Fruit fly (Drosophila melanogaster) whole organism, embryonic: Measurements from ENCODE around the gene Spase25.

Source experiments
- Atf3 ChIP-seq: fragments of 200-800 bp; sonication (Bioruptor generic); optimal IDR thresholded peaks from 3 replicates; lab custom pipeline; 2016; ENCODE audit warnings: missing biosample characterization, missing genetic modification characterization
- BEAF-32 ChIP-seq: fragments of 200-800 bp; sonication (Bioruptor generic); optimal IDR thresholded peaks from 3 replicates; lab custom pipeline; 2017; ENCODE audit warnings: missing biosample characterization, missing genetic modification characterization, mild to moderate bottlenecking, moderate library complexity, missing genetic modification reagents
- CG11696 ChIP-seq: fragments of 200-800 bp; sonication (Bioruptor generic); IDR thresholded peaks from 2 replicates; pipeline ENCODE4 v1.3.6; 2022; ENCODE audit warnings: missing biosample characterization, missing genetic modification characterization
- CG12744 ChIP-seq: fragments of 200-800 bp; sonication (Bioruptor generic); optimal IDR thresholded peaks from 2 replicates; lab custom pipeline; 2016; ENCODE audit warnings: missing biosample characterization, missing genetic modification characterization
- CG13624 ChIP-seq: fragments of 200-800 bp; sonication (Bioruptor generic); optimal IDR thresholded peaks from 2 replicates; lab custom pipeline; 2016; ENCODE audit warnings: missing biosample characterization, missing genetic modification characterization
- CG14710 ChIP-seq: fragments of 200-800 bp; sonication (Bioruptor generic); optimal IDR thresholded peaks from 3 replicates; lab custom pipeline; 2019; ENCODE audit warnings: missing biosample characterization, mild to moderate bottlenecking, missing genetic modification characterization, moderate library complexity
- CG15479 ChIP-seq: fragments of 200-800 bp; sonication (Bioruptor generic); optimal IDR thresholded peaks from 3 replicates; lab custom pipeline; 2019; ENCODE audit warnings: missing biosample characterization, mild to moderate bottlenecking, missing genetic modification characterization, moderate library complexity
- CG32532 ChIP-seq: fragments of 200-800 bp; sonication (Bioruptor generic); IDR thresholded peaks from 2 replicates; pipeline ENCODE4 v1.3.6; 2022; ENCODE audit warnings: missing biosample characterization, missing genetic modification characterization
- CG32767 ChIP-seq: fragments of 200-800 bp; sonication (Bioruptor generic); IDR thresholded peaks from 2 replicates; pipeline ENCODE4 v1.3.6; 2022; ENCODE audit warnings: missing biosample characterization, missing genetic modification characterization
- CG3281 ChIP-seq: fragments of 200-800 bp; sonication (Bioruptor generic); optimal IDR thresholded peaks from 3 replicates; lab custom pipeline; 2017; ENCODE audit warnings: missing biosample characterization, mild to moderate bottlenecking, missing genetic modification characterization
- CG4360 ChIP-seq: fragments of 200-800 bp; sonication (Bioruptor generic); IDR thresholded peaks from 2 replicates; pipeline ENCODE4 v1.3.6; 2022; ENCODE audit warnings: missing biosample characterization, missing genetic modification characterization
- CG4424 ChIP-seq: fragments of 200-800 bp; sonication (Bioruptor generic); optimal IDR thresholded peaks from 3 replicates; lab custom pipeline; 2016; ENCODE audit warnings: missing biosample characterization, missing genetic modification characterization
- CG5245 ChIP-seq: fragments of 200-800 bp; sonication (Bioruptor generic); optimal IDR thresholded peaks from 3 replicates; lab custom pipeline; 2016; ENCODE audit warnings: missing biosample characterization, missing genetic modification characterization
- CG6254 ChIP-seq: fragments of 200-800 bp; sonication (Bioruptor generic); optimal IDR thresholded peaks from 3 replicates; lab custom pipeline; 2017; ENCODE audit warnings: mild to moderate bottlenecking, missing biosample characterization, missing genetic modification reagents, missing genetic modification characterization
- CG9817 ChIP-seq: fragments of 200-800 bp; sonication (Bioruptor generic); optimal IDR thresholded peaks from 2 replicates; lab custom pipeline; 2018; ENCODE audit warnings: missing biosample characterization, mild to moderate bottlenecking, missing genetic modification characterization, moderate library complexity
- Dip3 ChIP-seq: fragments of 200-800 bp; sonication (Bioruptor generic); optimal IDR thresholded peaks from 3 replicates; lab custom pipeline; 2016; ENCODE audit warnings: missing biosample characterization, missing genetic modification characterization
- Drgx ChIP-seq: fragments of 200-800 bp; sonication (Bioruptor generic); IDR thresholded peaks from 2 replicates; pipeline ENCODE4 v1.3.6; 2022; ENCODE audit warnings: missing biosample characterization, missing genetic modification characterization
- Eip74EF ChIP-seq, 2 experiments: fragments of 200-800 bp in 1 of 2; fragments of >200 bp in 1 of 2; sonication (Bioruptor generic) in 1 of 2; optimal IDR thresholded peaks; 2 replicates each; lab custom pipeline; 2017 to 2019; ENCODE audit warnings: missing biosample characterization in 2 of 2, missing genetic modification characterization in 2 of 2, mild to moderate bottlenecking in 1 of 2, moderate library complexity in 1 of 2
- Ets97D ChIP-seq: fragments of 200-800 bp; sonication (Bioruptor generic); optimal IDR thresholded peaks from 3 replicates; lab custom pipeline; 2016; ENCODE audit warnings: missing biosample characterization, missing genetic modification characterization
- MTF-1 ChIP-seq: fragments of 200-800 bp; sonication (Bioruptor generic); optimal IDR thresholded peaks from 2 replicates; lab custom pipeline; 2018; ENCODE audit warnings: missing biosample characterization, mild to moderate bottlenecking, missing genetic modification characterization, borderline replicate concordance
- Rfx ChIP-seq: fragments of 200-800 bp; sonication (Bioruptor generic); IDR thresholded peaks from 2 replicates; pipeline ENCODE4 v1.3.6; 2022; ENCODE audit warnings: missing biosample characterization, missing genetic modification characterization
- al ChIP-seq: fragments of 200-800 bp; sonication (Bioruptor generic); IDR thresholded peaks from 2 replicates; pipeline ENCODE4 v1.3.6; 2022; ENCODE audit warnings: missing biosample characterization, missing genetic modification characterization
- ase ChIP-seq: fragments of 200-800 bp; sonication (Bioruptor generic); IDR thresholded peaks from 3 replicates; pipeline ENCODE4 v1.3.6; 2022; ENCODE audit warnings: missing biosample characterization, missing genetic modification characterization
- br ChIP-seq: fragments of >200 bp; optimal IDR thresholded peaks from 2 replicates; lab custom pipeline; 2017
- btn ChIP-seq: fragments of 200-800 bp; sonication (Bioruptor generic); optimal IDR thresholded peaks from 2 replicates; lab custom pipeline; 2016; ENCODE audit warnings: missing biosample characterization, missing genetic modification characterization
- chn ChIP-seq: fragments of 200-800 bp; sonication (Bioruptor generic); optimal IDR thresholded peaks from 2 replicates; lab custom pipeline; 2016; ENCODE audit warnings: missing biosample characterization, missing genetic modification characterization
- dan ChIP-seq: fragments of 200-800 bp; sonication (Bioruptor generic); IDR thresholded peaks from 2 replicates; pipeline ENCODE4 v1.3.6; 2022; ENCODE audit warnings: missing biosample characterization, missing genetic modification characterization
- danr ChIP-seq: fragments of 200-800 bp; sonication (Bioruptor generic); IDR thresholded peaks from 2 replicates; pipeline ENCODE4 v1.3.6; 2022; ENCODE audit warnings: missing biosample characterization, missing genetic modification characterization
- dimm ChIP-seq: fragments of 200-800 bp; sonication (Bioruptor generic); IDR thresholded peaks from 2 replicates; pipeline ENCODE4 v1.3.6; 2022; ENCODE audit warnings: missing biosample characterization, missing genetic modification characterization
- ems ChIP-seq: fragments of 200-800 bp; sonication (Bioruptor generic); optimal IDR thresholded peaks from 3 replicates; lab custom pipeline; 2016; ENCODE audit warnings: missing biosample characterization, missing genetic modification characterization
- esg ChIP-seq: fragments of 200-800 bp; sonication (Bioruptor generic); conservative IDR thresholded peaks from 2 replicates; pipeline ENCODE4 v1.3.6; 2022; ENCODE audit warnings: missing biosample characterization, missing genetic modification characterization
- gfzf ChIP-seq: fragments of 200-800 bp; sonication (Bioruptor generic); optimal IDR thresholded peaks from 2 replicates; lab custom pipeline; 2016; ENCODE audit warnings: missing biosample characterization, mild to moderate bottlenecking, missing genetic modification characterization, moderate library complexity
- grn ChIP-seq: fragments of 200-800 bp; sonication (Bioruptor generic); optimal IDR thresholded peaks from 3 replicates; lab custom pipeline; 2017; ENCODE audit warnings: missing biosample characterization, missing genetic modification characterization
- gro ChIP-seq: fragments of 200-800 bp; sonication (Bioruptor generic); optimal IDR thresholded peaks from 2 replicates; lab custom pipeline; 2016; ENCODE audit warnings: missing biosample characterization, missing genetic modification characterization
- gsb-n ChIP-seq: fragments of 200-800 bp; sonication (Bioruptor generic); optimal IDR thresholded peaks from 3 replicates; lab custom pipeline; 2018; ENCODE audit warnings: missing biosample characterization, mild to moderate bottlenecking, missing genetic modification characterization
- ind ChIP-seq: fragments of 200-800 bp; sonication (Bioruptor generic); optimal IDR thresholded peaks from 3 replicates; lab custom pipeline; 2016; ENCODE audit warnings: missing biosample characterization, missing genetic modification characterization
- kni ChIP-seq: fragments of 200-800 bp; sonication (Bioruptor generic); optimal IDR thresholded peaks from 3 replicates; lab custom pipeline; 2017; ENCODE audit warnings: mild to moderate bottlenecking, missing biosample characterization, missing genetic modification reagents, missing genetic modification characterization
- lilli ChIP-seq: fragments of 200-800 bp; sonication (Bioruptor generic); optimal IDR thresholded peaks from 3 replicates; lab custom pipeline; 2016; ENCODE audit warnings: missing biosample characterization, missing genetic modification characterization
- nom ChIP-seq: fragments of 200-800 bp; sonication (Bioruptor generic); optimal IDR thresholded peaks from 2 replicates; lab custom pipeline; 2017; ENCODE audit warnings: missing biosample characterization, missing genetic modification characterization, mild to moderate bottlenecking, moderate library complexity, missing genetic modification reagents
- pzg ChIP-seq: fragments of 200-800 bp; sonication (Bioruptor generic); optimal IDR thresholded peaks from 3 replicates; lab custom pipeline; 2018; ENCODE audit warnings: missing biosample characterization, mild to moderate bottlenecking, missing genetic modification characterization, moderate library complexity
- schlank ChIP-seq: fragments of 200-800 bp; sonication (Bioruptor generic); optimal IDR thresholded peaks from 2 replicates; lab custom pipeline; 2018; ENCODE audit warnings: missing biosample characterization, mild to moderate bottlenecking, missing genetic modification characterization
- slbo ChIP-seq: fragments of 200-800 bp; sonication (Bioruptor generic); IDR thresholded peaks from 2 replicates; pipeline ENCODE4 v1.3.6; 2022; ENCODE audit warnings: missing biosample characterization, missing genetic modification characterization
- sob ChIP-seq: fragments of 200-800 bp; sonication (Bioruptor generic); IDR thresholded peaks from 2 replicates; pipeline ENCODE4 v1.3.6; 2022; ENCODE audit warnings: missing biosample characterization, missing genetic modification characterization
- stwl ChIP-seq: fragments of 200-800 bp; sonication (Bioruptor generic); optimal IDR thresholded peaks from 3 replicates; lab custom pipeline; 2018; ENCODE audit warnings: missing biosample characterization, mild to moderate bottlenecking, missing genetic modification characterization, moderate library complexity
- tgo ChIP-seq: fragments of 200-800 bp; sonication (Bioruptor generic); IDR thresholded peaks from 3 replicates; pipeline ENCODE4 v1.3.6; 2022; ENCODE audit warnings: missing biosample characterization, missing genetic modification characterization
- tin ChIP-seq: fragments of 200-800 bp; sonication (Bioruptor generic); optimal IDR thresholded peaks from 3 replicates; lab custom pipeline; 2016; ENCODE audit warnings: missing biosample characterization, missing genetic modification characterization
- tio ChIP-seq: fragments of 200-800 bp; sonication (Bioruptor generic); optimal IDR thresholded peaks from 2 replicates; lab custom pipeline; 2017; ENCODE audit warnings: missing biosample characterization, missing genetic modification characterization, inconsistent platforms
- toy ChIP-seq: fragments of 200-800 bp; sonication (Bioruptor generic); IDR thresholded peaks from 2 replicates; pipeline ENCODE4 v1.3.6; 2022; ENCODE audit warnings: missing biosample characterization, missing genetic modification characterization
- zfh1 ChIP-seq: fragments of 200-800 bp; sonication (Bioruptor generic); IDR thresholded peaks from 3 replicates; pipeline ENCODE4 v1.3.6; 2022; ENCODE audit warnings: missing biosample characterization, missing genetic modification characterization

Gene Spase25

dm6 chrX:11451630-11452029, 33.4 kb upstream of the Spase25 start (continued):
- TF ChIP-seq slbo (GFP tag; lab: Robert Waterston, UW) (peak; percentile 30; the same call in 1 of the 2 replicates), CG32532 (GFP tag; lab: Robert Waterston, UW) (peak; percentile 39; the same call in 1 of the 2 replicates), gro (no peak), Rfx (GFP tag; lab: Robert Waterston, UW) (peak; percentile 36)
- TF ChIP-seq, all 482 proteins: peak for 12

DNA sequence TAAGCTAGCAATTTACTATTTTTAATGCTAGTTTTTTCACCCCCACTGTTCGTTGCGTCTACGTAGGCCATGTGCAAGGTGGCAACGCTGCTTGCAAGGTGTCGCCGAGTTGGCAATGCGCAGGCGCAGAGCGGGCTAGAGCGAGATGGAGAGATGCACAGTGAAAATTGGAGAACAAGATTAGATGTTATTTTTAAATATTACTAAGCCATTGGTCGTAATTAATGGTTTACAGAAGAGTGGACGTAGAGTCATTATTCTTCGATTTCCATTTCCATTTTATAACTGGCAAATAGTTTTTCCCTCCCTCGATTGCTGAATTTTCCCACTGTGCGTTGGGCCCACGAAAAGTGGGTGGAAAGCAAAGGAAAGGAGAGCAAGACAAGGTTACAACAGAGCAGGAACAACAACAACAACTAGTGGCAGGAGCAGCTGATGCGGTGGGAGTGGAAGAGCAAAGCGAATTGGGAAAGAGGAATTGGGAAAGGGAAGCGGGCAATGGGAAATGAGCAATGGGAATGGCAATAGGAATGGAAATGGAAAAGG, 32.1 kb upstream of the Spase25 start:
- TF ChIP-seq dan (GFP tag; lab: Robert Waterston, UW) (no peak), grn (GFP tag; lab: Kevin White, UChicago) (no peak), Atf3 (GFP tag; lab: Kevin White, UChicago) (peak; percentile 46), gsb-n (tag; lab: Kevin White, UChicago) (peak; percentile 66), CG14710 (peak; percentile 43), ind (GFP tag; lab: Kevin White, UChicago) (peak; percentile 71), Dip3 (GFP tag; lab: Kevin White, UChicago) (peak; percentile 59), CG5245 (GFP tag; lab: Kevin White, UChicago) (no peak), tio (peak; percentile 26), MTF-1 (GFP tag; lab: Kevin White, UChicago) (no peak), CG11696 (GFP tag; lab: Robert Waterston, UW) (peak; percentile 77), br (lab: Kevin White, UChicago) (no peak), kni (no peak), gfzf (GFP tag; lab: Kevin White, UChicago) (no peak), toy (0 out of 2 replicates have a peak, but pooled peaks have one; percentile 10), ems (GFP tag; lab: Kevin White, UChicago) (peak; percentile 63), ase (GFP tag; lab: Robert Waterston, UW) (peak; percentile 88), schlank (peak; percentile 59), CG32767 (GFP tag; lab: Robert Waterston, UW) (peak; percentile 79; the same call in 1 of the 2 replicates), btn (peak; percentile 53), Eip74EF (GFP tag; optimal IDR thresholded peaks at IDR 0.05; lab: Kevin White, UChicago) (peak in 1 of 2 experiments; percentile 39), lilli (GFP tag; lab: Kevin White, UChicago) (peak; percentile 88), CG13624 (GFP tag; lab: Kevin White, UChicago) (peak; percentile 72), Drgx (GFP tag; lab: Robert Waterston, UW) (peak; percentile 95), danr (GFP tag; lab: Robert Waterston, UW) (peak; percentile 63; the same call in 1 of the 2 replicates), al (GFP tag; lab: Robert Waterston, UW) (peak; percentile 66), dimm (peak; percentile 78; the same call in 1 of the 2 replicates), chn (GFP tag; lab: Kevin White, UChicago) (peak; percentile 83), CG12744 (no peak), tgo (GFP tag; lab: Robert Waterston, UW) (peak; percentile 82), sob (GFP tag; lab: Robert Waterston, UW) (peak; percentile 78), CG3281 (GFP tag; lab: Kevin White, UChicago) (peak; percentile 63), nom (GFP tag; lab: Kevin White, UChicago) (peak; percentile 10), Ets97D (GFP tag; lab: Kevin White, UChicago) (peak; percentile 57), tin (GFP tag; lab: Kevin White, UChicago) (peak; percentile 65), esg (GFP tag; lab: Robert Waterston, UW) (peak; percentile 86), CG15479 (GFP tag; lab: Kevin White, UChicago) (peak; percentile 55), CG4360 (peak; percentile 89), zfh1 (GFP tag; lab: Robert Waterston, UW) (peak; percentile 89), stwl (tag; lab: Kevin White, UChicago) (peak; percentile 57), BEAF-32 (GFP tag; lab: Kevin White, UChicago) (no peak), CG6254 (GFP tag; lab: Kevin White, UChicago) (peak; percentile 55), CG4424 (peak; percentile 63), CG9817 (tag; lab: Kevin White, UChicago) (peak; percentile 44), pzg (GFP tag; lab: Kevin White, UChicago) (peak; percentile 14)
